Worm (Caenorhabditis elegans): Measurements from ENCODE around the gene C14B9.10.
A peak's percentile ranks its signal among the peaks of the same experiment; 100 is the strongest.

Gene C14B9.10

ce11 chrIII:8109459-8110057, 21.1 kb upstream of the C14B9.10 start (continued):
- TF ChIP-seq lin-13 (GFP tag; optimal IDR thresholded peaks at IDR 0.05): peak; percentile 1
- peak; percentile 55 for TF ChIP-seq pax-3 (tag; optimal IDR thresholded peaks at IDR 0.05)
- no peak for TF ChIP-seq C34B4.2 (tag; optimal IDR thresholded peaks at IDR 0.05)
- peak; percentile 37 to 59 (median 56) for TF ChIP-seq dpl-1 (GFP tag; optimal IDR thresholded peaks at IDR 0.05)
- no peak for TF ChIP-seq aha-1 (tag; optimal IDR thresholded peaks at IDR 0.05)
- peak; percentile 70 to 89 for TF ChIP-seq lsy-2 (tag; optimal IDR thresholded peaks at IDR 0.05)
- peak in 1 of 2 experiments; percentile 9 for TF ChIP-seq egl-27 (tag; optimal IDR thresholded peaks at IDR 0.05)
- TF ChIP-seq sup-37 (GFP tag; optimal IDR thresholded peaks at IDR 0.05): peak; percentile 31
- peak; percentile 34 for TF ChIP-seq C04F5.9 (tag; optimal IDR thresholded peaks at IDR 0.05)
- TF ChIP-seq lin-14 (GFP tag; optimal IDR thresholded peaks at IDR 0.05): peak; percentile 65
- TF ChIP-seq nhr-76 (tag; optimal IDR thresholded peaks at IDR 0.05): no peak
- peak; percentile 63 for TF ChIP-seq aly-2 (tag; optimal IDR thresholded peaks at IDR 0.05)
- TF ChIP-seq efl-1 (optimal IDR thresholded peaks at IDR 0.05): peak; percentile 62 to 68
- TF ChIP-seq efl-1 (GFP tag; optimal IDR thresholded peaks at IDR 0.05 in 1 of 2): peak; percentile 50 to 96
- TF ChIP-seq hlh-17 (GFP tag; optimal IDR thresholded peaks at IDR 0.05; ENCODE audit: borderline replicate concordance): no peak
- TF ChIP-seq snpc-4 (tag; optimal IDR thresholded peaks at IDR 0.05): peak; percentile 24
- TF ChIP-seq zip-4 (GFP tag; optimal IDR thresholded peaks at IDR 0.05): peak; percentile 12
- no peak for TF ChIP-seq ceh-63 (GFP tag; optimal IDR thresholded peaks at IDR 0.05)
- no peak for TF ChIP-seq pqm-1 (tag; optimal IDR thresholded peaks at IDR 0.05)
- peak; percentile 60 for TF ChIP-seq fkh-10 (GFP tag; optimal IDR thresholded peaks at IDR 0.05)
- TF ChIP-seq hpl-2 (GFP tag; optimal IDR thresholded peaks at IDR 0.05): no peak
- TF ChIP-seq elt-2 (tag; optimal IDR thresholded peaks at IDR 0.05): no peak
- no peak for TF ChIP-seq zag-1 (tag; optimal IDR thresholded peaks at IDR 0.05)
- peak; percentile 66 for TF ChIP-seq C16A3.4 (tag; optimal IDR thresholded peaks at IDR 0.05)
- no peak for TF ChIP-seq grh-1 (GFP tag; IDR thresholded peaks at IDR 0.05)
- TF ChIP-seq hlh-4 (tag; optimal IDR thresholded peaks at IDR 0.05): no peak
- TF ChIP-seq ceh-82 (tag; optimal IDR thresholded peaks at IDR 0.05): peak in 2 of 3 experiments; percentile 32 to 74
- no peak for TF ChIP-seq tlp-1 (tag; optimal IDR thresholded peaks at IDR 0.05)
- TF ChIP-seq xbp-1 (tag; optimal IDR thresholded peaks at IDR 0.05): peak; percentile 68
- peak; percentile 74 for TF ChIP-seq nhr-19 (GFP tag; conservative IDR thresholded peaks at IDR 0.05)
- peak; percentile 29; the same call in 1 of the 2 replicates for TF ChIP-seq isw-1 (GFP tag; IDR thresholded peaks at IDR 0.05)
- no peak for TF ChIP-seq ceh-90 (tag; optimal IDR thresholded peaks at IDR 0.05)
- peak; percentile 80 for TF ChIP-seq fkh-8 (tag; optimal IDR thresholded peaks at IDR 0.05)
- no peak for TF ChIP-seq efl-3 (GFP tag; optimal IDR thresholded peaks at IDR 0.05)
- peak; percentile 61 for TF ChIP-seq unc-86 (tag; optimal IDR thresholded peaks at IDR 0.05)
- no peak for TF ChIP-seq nhr-237 (tag; optimal IDR thresholded peaks at IDR 0.05)
- TF ChIP-seq mep-1 (tag; optimal IDR thresholded peaks at IDR 0.05): peak; percentile 75
- TF ChIP-seq unc-130 (tag; optimal IDR thresholded peaks at IDR 0.05): peak; percentile 49
- peak; percentile 79 for TF ChIP-seq swsn-7 (tag; optimal IDR thresholded peaks at IDR 0.05)
- TF ChIP-seq lin-15B (tag; optimal IDR thresholded peaks at IDR 0.05): no peak
- TF ChIP-seq snu-23 (GFP tag; optimal IDR thresholded peaks at IDR 0.05): peak; percentile 86
- peak; percentile 55 for TF ChIP-seq vab-15 (tag; optimal IDR thresholded peaks at IDR 0.05)
- TF ChIP-seq fos-1 (tag; optimal IDR thresholded peaks at IDR 0.05): peak; percentile 37
- TF ChIP-seq mdl-1 (tag; optimal IDR thresholded peaks at IDR 0.05): peak in 1 of 2 experiments; percentile 80
- TF ChIP-seq ceh-8 (GFP tag; optimal IDR thresholded peaks at IDR 0.05): peak; percentile 20
- TF ChIP-seq nhr-90 (tag; optimal IDR thresholded peaks at IDR 0.05; ENCODE audit: poor library complexity): peak; percentile 68
- TF ChIP-seq ztf-4 (tag; optimal IDR thresholded peaks at IDR 0.05): no peak
- TF ChIP-seq nhr-28 (tag; optimal IDR thresholded peaks at IDR 0.05): no peak
- no peak for TF ChIP-seq fkh-4 (tag; optimal IDR thresholded peaks at IDR 0.05; ENCODE audit: borderline replicate concordance)
- TF ChIP-seq sptf-1 (tag; optimal IDR thresholded peaks at IDR 0.05): no peak
- TF ChIP-seq ces-1 (GFP tag; optimal IDR thresholded peaks at IDR 0.05): no peak
- no peak for TF ChIP-seq pag-3 (tag; optimal IDR thresholded peaks at IDR 0.05; ENCODE audit: borderline replicate concordance, insufficient read depth)

Measured in whole organism, L1 larva.